Fruit fly (Drosophila melanogaster): Measurements from ENCODE around the gene Drsl1.

dm6 chr3L:3380225-3381043 is 44.8 kb upstream of the Drsl1 start:
- TF ChIP-seq psq (optimal IDR thresholded peaks at IDR 0.05) (no peak), h (optimal IDR thresholded peaks at IDR 0.05) (no peak)
